Worm (Caenorhabditis elegans): ENCODE measurements around the gene F21D9.11.

The F21D9.11 gene

ce11 chrV:19231167-19231566 lies 20.8 kb upstream of the F21D9.11 start:
- TF ChIP-seq K02D7.2 (tag; optimal IDR thresholded peaks at IDR 0.05): no peak
- TF ChIP-seq hlh-8 (tag; optimal IDR thresholded peaks at IDR 0.05): no peak
- no peak for TF ChIP-seq Y22D7AL.16 (tag; optimal IDR thresholded peaks at IDR 0.05)
- TF ChIP-seq nhr-232 (tag; optimal IDR thresholded peaks at IDR 0.05): no peak
- peak; percentile 91 for TF ChIP-seq dve-1 (tag; optimal IDR thresholded peaks at IDR 0.05)
- no peak for TF ChIP-seq hlh-6 (tag; optimal IDR thresholded peaks at IDR 0.05)

ce11 chrV:19233469-19233868 lies 18.5 kb upstream of the F21D9.11 start, which contains the start of gene fbxb-116:
Gene fbxb-116 (plus strand): TSS chrV:19233769.
- TF ChIP-seq unc-55 (GFP tag; optimal IDR thresholded peaks at IDR 0.05): no peak

ce11 chrV:19237204-19237603 lies 14.7 kb upstream of the F21D9.11 start, which contains the start of gene fbxb-2:
Gene fbxb-2 (minus strand): TSS chrV:19237304.
- TF ChIP-seq ceh-22 (tag; optimal IDR thresholded peaks at IDR 0.05): no peak
- TF ChIP-seq hlh-13 (GFP tag; optimal IDR thresholded peaks at IDR 0.05): no peak
- TF ChIP-seq ahr-1 (tag; optimal IDR thresholded peaks at IDR 0.05): no peak
- TF ChIP-seq nhr-232 (tag; optimal IDR thresholded peaks at IDR 0.05): no peak
- TF ChIP-seq C38D4.7 (GFP tag; optimal IDR thresholded peaks at IDR 0.05): no peak
- no peak for TF ChIP-seq ceh-6 (GFP tag; optimal IDR thresholded peaks at IDR 0.05)
- no peak for TF ChIP-seq ceh-19 (GFP tag; optimal IDR thresholded peaks at IDR 0.05)
- TF ChIP-seq rnt-1 (tag; optimal IDR thresholded peaks at IDR 0.05): no peak
- TF ChIP-seq ceh-14 (tag; optimal IDR thresholded peaks at IDR 0.05): no peak
- TF ChIP-seq ztf-16 (tag; optimal IDR thresholded peaks at IDR 0.05): no peak
- no peak for TF ChIP-seq ref-2 (tag; optimal IDR thresholded peaks at IDR 0.05)
- TF ChIP-seq unc-3 (GFP tag; conservative IDR thresholded peaks at IDR 0.05): no peak
- TF ChIP-seq unc-3 (tag; optimal IDR thresholded peaks at IDR 0.05): no peak
- TF ChIP-seq fax-1 (tag; optimal IDR thresholded peaks at IDR 0.05): no peak
- no peak for TF ChIP-seq dve-1 (tag; optimal IDR thresholded peaks at IDR 0.05)
- no peak for TF ChIP-seq pha-2 (tag; optimal IDR thresholded peaks at IDR 0.05)
- no peak for TF ChIP-seq hlh-15 (tag; optimal IDR thresholded peaks at IDR 0.05)
- TF ChIP-seq elt-4 (tag; optimal IDR thresholded peaks at IDR 0.05): no peak
- TF ChIP-seq madf-2 (tag; optimal IDR thresholded peaks at IDR 0.05): no peak
- TF ChIP-seq nfya-1 (tag; optimal IDR thresholded peaks at IDR 0.05): no peak

ce11 chrV:19240129-19240528 lies 11.8 kb upstream of the F21D9.11 start, which contains the start of the genes fbxb-115 and fbxb-1:
Gene fbxb-115 (minus strand): TSS chrV:19240229.
Gene fbxb-1 (plus strand): TSS chrV:19240354.
- TF ChIP-seq fkh-6 (tag; optimal IDR thresholded peaks at IDR 0.05): no peak

ce11 chrV:19250983-19251382 lies 961 bp upstream of the F21D9.11 start, which contains the start of gene str-81:
Gene str-81 (minus strand): TSS chrV:19251083.
- TF ChIP-seq K09A11.1 (tag; optimal IDR thresholded peaks at IDR 0.05; ENCODE audit: insufficient read depth) (no peak), pha-4 (tag; optimal IDR thresholded peaks at IDR 0.05) (no peak)

ce11 chrV:19253520-19253919 lies 1.6 kb downstream of the F21D9.11 start, which contains the start of gene F21D9.4:
Gene F21D9.4 (plus strand): TSS chrV:19253820.
- TF ChIP-seq dve-1 (tag; optimal IDR thresholded peaks at IDR 0.05) (no peak), ceh-30 (tag; optimal IDR thresholded peaks at IDR 0.05) (no peak), zip-5 (tag; optimal IDR thresholded peaks at IDR 0.05) (no peak), ztf-16 (tag; optimal IDR thresholded peaks at IDR 0.05) (no peak), tbx-2 (tag; optimal IDR thresholded peaks at IDR 0.05) (no peak), pha-2 (tag; optimal IDR thresholded peaks at IDR 0.05) (no peak), ceh-19 (GFP tag; optimal IDR thresholded peaks at IDR 0.05) (no peak)

- TF ChIP-seq F13H6.1 (tag; optimal IDR thresholded peaks at IDR 0.05): no peak
- TF ChIP-seq npax-4 (tag; optimal IDR thresholded peaks at IDR 0.05): no peak
- no peak for TF ChIP-seq elt-4 (tag; optimal IDR thresholded peaks at IDR 0.05)
- TF ChIP-seq fax-1 (tag; optimal IDR thresholded peaks at IDR 0.05): no peak
- no peak for TF ChIP-seq eyg-1 (tag; optimal IDR thresholded peaks at IDR 0.05)
These were observed 5.7 kb downstream of the F21D9.11 start, which contains the start of gene F21D9.3 for ce11 chrV:19257653-19258052. Gene F21D9.3 (minus strand): TSS chrV:19257753.
